Worm (Caenorhabditis elegans) whole organism, L2 larva: Measurements from ENCODE around the gene pals-20.

Experiments used
- ceh-82 ChIP-seq: fragments of 150-350 bp; optimal IDR thresholded peaks from 2 replicates; lab custom pipeline; 2014; ENCODE audit warnings: missing biosample characterization, missing genetic modification characterization
- skn-1 ChIP-seq: sonication (generic microtip); optimal IDR thresholded peaks from 2 replicates; lab custom pipeline; 2017; ENCODE audit warnings: missing biosample characterization, missing genetic modification characterization
- snpc-4 ChIP-seq: fragments of 150-350 bp; optimal IDR thresholded peaks from 2 replicates; lab custom pipeline; 2014; ENCODE audit warnings: missing biosample characterization, missing genetic modification characterization
- unc-62 ChIP-seq: fragments of 150-350 bp; optimal IDR thresholded peaks from 2 replicates; lab custom pipeline; 2014; ENCODE audit warnings: missing biosample characterization, missing genetic modification reagents, missing genetic modification characterization

DNA sequence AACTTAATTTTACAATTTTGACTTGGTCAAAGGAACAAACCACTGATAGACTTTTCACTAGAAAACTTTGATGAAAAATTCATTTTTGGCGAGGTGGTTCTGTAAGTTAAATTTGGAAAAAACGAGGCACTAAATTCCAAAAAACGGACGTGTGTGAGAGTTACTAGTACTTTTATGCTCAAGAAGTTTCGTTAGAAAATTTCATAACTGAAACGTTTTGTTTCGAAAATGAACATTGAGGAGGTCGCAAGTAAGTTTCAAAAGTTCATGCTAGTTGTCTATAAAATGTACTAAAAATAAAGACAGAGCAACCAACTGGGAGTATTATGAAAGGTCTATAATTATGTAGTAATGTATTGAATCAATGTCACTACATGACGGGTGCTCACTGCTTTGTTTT lies 3.6 kb upstream of the pals-20 start, which contains the start of gene pals-17:
- no peak for TF ChIP-seq ceh-82 (tag; lab: Kevin White, UChicago)
- no peak for TF ChIP-seq unc-62 (GFP tag; lab: Kevin White, UChicago)
- TF ChIP-seq snpc-4 (tag; lab: Kevin White, UChicago): no peak
- no peak for TF ChIP-seq skn-1 (tag; lab: Kevin White, UChicago)
